Fruit fly (Drosophila melanogaster) whole organism, adult: ENCODE results near the gene CCT1.

Experiments used
- CG11617 ChIP-seq: fragments of 200-800 bp; sonication (Bioruptor generic); optimal IDR thresholded peaks from 2 replicates; lab custom pipeline; 2017; ENCODE audit warnings: mild to moderate bottlenecking, missing biosample characterization, missing genetic modification reagents, missing genetic modification characterization
- CG12768 ChIP-seq: fragments of 200-800 bp; sonication (Bioruptor generic); optimal IDR thresholded peaks from 2 replicates; lab custom pipeline; 2017; ENCODE audit warnings: missing biosample characterization, missing genetic modification characterization, mild to moderate bottlenecking, moderate library complexity, missing genetic modification reagents
- CG1620 ChIP-seq: fragments of 200-800 bp; sonication (Bioruptor generic); optimal IDR thresholded peaks from 2 replicates; lab custom pipeline; 2016; ENCODE audit warnings: missing biosample characterization, missing genetic modification characterization
- CG5204 ChIP-seq: fragments of 200-800 bp; sonication (Bioruptor generic); optimal IDR thresholded peaks from 2 replicates; lab custom pipeline; 2016; ENCODE audit warnings: missing biosample characterization, missing genetic modification characterization
- Clk ChIP-seq: fragments of 200-800 bp; sonication (Bioruptor generic); optimal IDR thresholded peaks from 2 replicates; lab custom pipeline; 2017; ENCODE audit warnings: missing biosample characterization, missing genetic modification characterization
- Mnt ChIP-seq: fragments of 200-800 bp; sonication (Bioruptor generic); optimal IDR thresholded peaks from 2 replicates; lab custom pipeline; 2016; ENCODE audit warnings: missing biosample characterization, mild to moderate bottlenecking, missing genetic modification characterization
- ovo ChIP-seq: fragments of 200-800 bp; sonication (Bioruptor generic); optimal IDR thresholded peaks from 2 replicates; lab custom pipeline; 2016; ENCODE audit warnings: missing biosample characterization, missing genetic modification characterization
- pad ChIP-seq: fragments of 200-800 bp; sonication (Bioruptor generic); optimal IDR thresholded peaks from 3 replicates; lab custom pipeline; 2017; ENCODE audit warnings: missing biosample characterization, missing genetic modification characterization, mild to moderate bottlenecking, moderate library complexity, missing genetic modification reagents

DNA sequence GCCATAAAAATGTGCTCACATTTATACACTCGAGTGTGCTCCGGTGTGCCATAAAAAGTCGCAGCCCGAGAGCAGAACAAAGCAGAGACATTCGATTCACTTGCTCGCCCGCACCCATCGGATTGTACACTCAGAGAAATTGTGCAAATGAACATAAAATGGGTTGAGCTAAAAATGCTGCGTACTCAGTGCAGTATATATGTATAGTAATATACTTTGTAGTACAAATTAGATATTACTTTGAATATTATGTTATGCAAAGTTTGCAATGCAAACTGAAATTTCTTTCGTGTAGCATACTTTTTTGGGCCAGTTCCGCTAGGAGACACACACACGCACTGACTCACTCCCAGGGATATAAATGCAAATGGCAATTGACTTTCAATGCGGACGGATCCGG, 12.4 kb upstream of the CCT1 start:
- no peak for TF ChIP-seq CG11617 (GFP tag; lab: Kevin White, UChicago)
- TF ChIP-seq Clk (GFP tag; lab: Kevin White, UChicago): no peak
- TF ChIP-seq pad (GFP tag; lab: Kevin White, UChicago): no peak
- TF ChIP-seq CG1620 (GFP tag; lab: Kevin White, UChicago): no peak
- TF ChIP-seq Mnt (GFP tag; lab: Kevin White, UChicago): no peak
- TF ChIP-seq ovo (GFP tag; lab: Kevin White, UChicago): no peak
- no peak for TF ChIP-seq CG5204 (GFP tag; lab: Kevin White, UChicago)
- no peak for TF ChIP-seq CG12768 (GFP tag; lab: Kevin White, UChicago)
